Worm (Caenorhabditis elegans): ENCODE measurements around the gene nhr-59.
A peak's percentile ranks its signal among the peaks of the same experiment; 100 is the strongest.

The nhr-59 gene

ce11 chrV:2285107-2285506, 7.0 kb upstream of the nhr-59 start, which contains the start of gene nhr-227:
nhr-227 (plus strand) TSS chrV:2285432.
- TF ChIP-seq drap-1 (GFP tag; optimal IDR thresholded peaks at IDR 0.05) = no peak
- no peak for TF ChIP-seq sem-2 (GFP tag; optimal IDR thresholded peaks at IDR 0.05)

ce11 chrV:2281499-2281898, 3.4 kb upstream of the nhr-59 start, which contains the start of gene nhr-228:
nhr-228 (plus strand) TSS chrV:2281759.
- TF ChIP-seq sptf-1 (tag; optimal IDR thresholded peaks at IDR 0.05) = no peak
- TF ChIP-seq cnd-1 (tag; optimal IDR thresholded peaks at IDR 0.05) = no peak
- TF ChIP-seq mep-1 (tag; optimal IDR thresholded peaks at IDR 0.05) = peak; percentile 40
- TF ChIP-seq unc-62 (GFP tag; optimal IDR thresholded peaks at IDR 0.05) = no peak
- no peak for TF ChIP-seq tbx-8 (GFP tag; optimal IDR thresholded peaks at IDR 0.05)
- TF ChIP-seq elt-1 (tag; optimal IDR thresholded peaks at IDR 0.05; ENCODE audit: borderline replicate concordance, insufficient read depth) = no peak
- TF ChIP-seq ces-1 (GFP tag; optimal IDR thresholded peaks at IDR 0.05) = peak; percentile 43
- no peak for TF ChIP-seq hlh-1 (tag; optimal IDR thresholded peaks at IDR 0.05)
- no peak for TF ChIP-seq unc-39 (tag; optimal IDR thresholded peaks at IDR 0.05)
- no peak for TF ChIP-seq M03D4.4 (tag; optimal IDR thresholded peaks at IDR 0.05)
- no peak for TF ChIP-seq ceh-43 (GFP tag; optimal IDR thresholded peaks at IDR 0.05)
- peak; percentile 34 for TF ChIP-seq nhr-237 (tag; optimal IDR thresholded peaks at IDR 0.05)
- no peak for TF ChIP-seq bed-3 (GFP tag; optimal IDR thresholded peaks at IDR 0.05)
- TF ChIP-seq lin-32 (GFP tag; optimal IDR thresholded peaks at IDR 0.05) = no peak
- TF ChIP-seq lin-13 (tag; optimal IDR thresholded peaks at IDR 0.05) = no peak
- no peak for TF ChIP-seq elt-3 (tag; optimal IDR thresholded peaks at IDR 0.05)
- TF ChIP-seq ceh-83 (GFP tag; optimal IDR thresholded peaks at IDR 0.05) = peak; percentile 3
- TF ChIP-seq pha-4 (tag; optimal IDR thresholded peaks at IDR 0.05) = peak; percentile 14
- no peak for TF ChIP-seq flh-1 (GFP tag; optimal IDR thresholded peaks at IDR 0.05)
- TF ChIP-seq nhr-12 (tag; optimal IDR thresholded peaks at IDR 0.05) = no peak
- no peak for TF ChIP-seq nhr-2 (tag; optimal IDR thresholded peaks at IDR 0.05)
- no peak for TF ChIP-seq nhr-28 (tag; optimal IDR thresholded peaks at IDR 0.05)
- no peak for TF ChIP-seq mab-5 (tag; optimal IDR thresholded peaks at IDR 0.05)
- TF ChIP-seq lsy-2 (tag; optimal IDR thresholded peaks at IDR 0.05) = no peak
- no peak for TF ChIP-seq drap-1 (GFP tag; optimal IDR thresholded peaks at IDR 0.05)
- TF ChIP-seq ham-2 (GFP tag; optimal IDR thresholded peaks at IDR 0.05) = no peak
- TF ChIP-seq blmp-1 (tag; optimal IDR thresholded peaks at IDR 0.05) = no peak

ce11 chrV:2278543-2278942, 478 bp upstream of the nhr-59 start, which contains the start of gene fbxa-137:
fbxa-137 (plus strand) TSS chrV:2278816.
- TF ChIP-seq pha-4 (tag; optimal IDR thresholded peaks at IDR 0.05) = peak; percentile 41
- peak; percentile 6 for TF ChIP-seq mls-2 (tag; optimal IDR thresholded peaks at IDR 0.05)
- no peak for TF ChIP-seq nhr-76 (tag; optimal IDR thresholded peaks at IDR 0.05)
- peak; percentile 50 for TF ChIP-seq ces-1 (GFP tag; optimal IDR thresholded peaks at IDR 0.05)

ce11 chrV:2277260-2277659, 805 bp downstream of the nhr-59 start:
- TF ChIP-seq pha-4 (tag; optimal IDR thresholded peaks at IDR 0.05) (no peak), elt-1 (tag; optimal IDR thresholded peaks at IDR 0.05; ENCODE audit: borderline replicate concordance, insufficient read depth) (no peak), ham-2 (GFP tag; optimal IDR thresholded peaks at IDR 0.05) (no peak), bed-3 (GFP tag; optimal IDR thresholded peaks at IDR 0.05) (no peak), blmp-1 (tag; optimal IDR thresholded peaks at IDR 0.05) (no peak), unc-120 (tag; optimal IDR thresholded peaks at IDR 0.05; ENCODE audit: poor library complexity, severe bottlenecking) (no peak)

ce11 chrV:2274253-2274892, 3.7 kb downstream of the nhr-59 start, which contains the start of the genes Y5H2A.4 and abu-4:
Y5H2A.4 (minus strand) TSS chrV:2274353.
abu-4 (plus strand) TSS chrV:2274842.
- no peak for TF ChIP-seq elt-1 (tag; optimal IDR thresholded peaks at IDR 0.05; ENCODE audit: borderline replicate concordance, insufficient read depth)
- no peak for TF ChIP-seq cnd-1 (tag; optimal IDR thresholded peaks at IDR 0.05)
- no peak for TF ChIP-seq hlh-1 (tag; optimal IDR thresholded peaks at IDR 0.05)
- no peak for TF ChIP-seq lsy-2 (tag; optimal IDR thresholded peaks at IDR 0.05)
- no peak for TF ChIP-seq mep-1 (tag; optimal IDR thresholded peaks at IDR 0.05)
- TF ChIP-seq nhr-237 (tag; optimal IDR thresholded peaks at IDR 0.05) = no peak
- TF ChIP-seq zip-8 (tag; optimal IDR thresholded peaks at IDR 0.05) = no peak
- TF ChIP-seq nhr-12 (tag; optimal IDR thresholded peaks at IDR 0.05) = no peak
- no peak for TF ChIP-seq nhr-2 (tag; optimal IDR thresholded peaks at IDR 0.05)
- TF ChIP-seq snpc-4 (tag; optimal IDR thresholded peaks at IDR 0.05) = no peak
- no peak for TF ChIP-seq pha-4 (tag; optimal IDR thresholded peaks at IDR 0.05)
- no peak for TF ChIP-seq sptf-1 (tag; optimal IDR thresholded peaks at IDR 0.05)
- TF ChIP-seq nhr-76 (tag; optimal IDR thresholded peaks at IDR 0.05) = no peak
- no peak for TF ChIP-seq sem-2 (GFP tag; optimal IDR thresholded peaks at IDR 0.05)
- TF ChIP-seq flh-1 (GFP tag; optimal IDR thresholded peaks at IDR 0.05) = no peak
- TF ChIP-seq unc-120 (tag; optimal IDR thresholded peaks at IDR 0.05; ENCODE audit: poor library complexity, severe bottlenecking) = no peak
- no peak for TF ChIP-seq mls-2 (tag; optimal IDR thresholded peaks at IDR 0.05)
- no peak for TF ChIP-seq ztf-11 (tag; optimal IDR thresholded peaks at IDR 0.05)
- no peak for TF ChIP-seq blmp-1 (tag; optimal IDR thresholded peaks at IDR 0.05)
- no peak for TF ChIP-seq unc-39 (tag; optimal IDR thresholded peaks at IDR 0.05)
